Worm (Caenorhabditis elegans): ENCODE results near the gene C31B8.9.

The C31B8.9 gene

DNA sequence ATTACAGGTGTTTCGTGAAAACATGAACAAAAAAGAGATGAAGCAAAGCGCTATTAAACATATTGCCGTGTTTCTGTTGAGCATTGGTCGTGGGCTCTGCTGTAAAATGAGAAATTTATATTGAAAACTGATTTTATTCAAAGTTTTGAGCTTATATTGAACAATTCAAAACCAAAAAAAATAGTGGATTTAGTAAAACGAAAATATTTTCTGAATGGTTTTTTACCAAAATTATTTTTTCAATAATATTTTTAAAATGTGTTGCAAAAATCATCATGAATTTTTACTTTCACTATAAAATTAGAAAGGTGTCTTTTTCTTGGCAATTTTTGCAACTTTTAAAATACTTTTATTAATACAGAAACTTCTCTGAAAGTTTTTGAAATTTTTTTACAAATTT is 9.6 kb downstream of the C31B8.9 start, which contains the start of gene C31B8.7:
Gene C31B8.7 (minus strand): TSS at position 101 of the 400 bp plus-strand sequence.
- no peak for TF ChIP-seq ama-1 (optimal IDR thresholded peaks at IDR 0.05)
- no peak for TF ChIP-seq nhr-237 (tag; optimal IDR thresholded peaks at IDR 0.05)
- TF ChIP-seq ztf-4 (tag; optimal IDR thresholded peaks at IDR 0.05): no peak
- TF ChIP-seq ZK546.5 (tag; optimal IDR thresholded peaks at IDR 0.05): no peak
- no peak for TF ChIP-seq jun-1 (tag; optimal IDR thresholded peaks at IDR 0.05)
- no peak for TF ChIP-seq ceh-28 (tag; optimal IDR thresholded peaks at IDR 0.05)
- no peak for TF ChIP-seq elt-2 (tag; optimal IDR thresholded peaks at IDR 0.05)
- no peak for TF ChIP-seq fkh-10 (GFP tag; optimal IDR thresholded peaks at IDR 0.05)
- TF ChIP-seq ceh-82 (tag; optimal IDR thresholded peaks at IDR 0.05): no peak
- no peak for TF ChIP-seq sea-2 (GFP tag; optimal IDR thresholded peaks at IDR 0.05)
- TF ChIP-seq egl-5 (tag; optimal IDR thresholded peaks at IDR 0.05): no peak

DNA sequence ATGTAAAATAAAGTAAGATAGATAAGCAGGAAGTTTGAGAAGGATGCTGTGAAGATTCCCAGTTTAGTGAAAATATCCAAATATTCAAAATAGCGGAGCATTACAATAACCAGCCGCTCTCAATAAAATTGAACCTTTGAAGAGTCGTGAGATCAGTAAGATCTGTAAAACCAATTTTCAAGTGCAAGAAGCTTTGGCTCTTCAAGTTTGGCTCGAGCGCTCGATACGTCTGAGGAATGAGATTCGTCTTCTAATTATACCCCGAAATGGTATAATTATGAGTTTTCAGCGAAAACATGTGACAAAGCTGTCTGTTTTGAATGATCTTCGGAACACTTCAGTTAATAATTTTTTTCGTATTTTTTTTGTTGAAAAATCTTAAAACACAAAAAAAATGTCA is 12.9 kb downstream of the C31B8.9 start, which contains the start of gene str-46:
Gene str-46 (minus strand): TSS at position 101 of the 400 bp plus-strand sequence.
- no peak for TF ChIP-seq ceh-28 (tag; optimal IDR thresholded peaks at IDR 0.05)
- no peak for TF ChIP-seq nhr-237 (tag; optimal IDR thresholded peaks at IDR 0.05)
- no peak for TF ChIP-seq fkh-2 (tag; optimal IDR thresholded peaks at IDR 0.05)
- TF ChIP-seq jun-1 (tag; optimal IDR thresholded peaks at IDR 0.05): no peak
- no peak for TF ChIP-seq elt-1 (tag; optimal IDR thresholded peaks at IDR 0.05)
- TF ChIP-seq elt-3 (tag; optimal IDR thresholded peaks at IDR 0.05): no peak
- no peak for TF ChIP-seq egl-27 (tag; optimal IDR thresholded peaks at IDR 0.05)
- TF ChIP-seq skn-1 (tag; optimal IDR thresholded peaks at IDR 0.05): no peak
- TF ChIP-seq mml-1 (tag; optimal IDR thresholded peaks at IDR 0.05): no peak
- TF ChIP-seq R02D3.7 (tag; optimal IDR thresholded peaks at IDR 0.05): no peak
- TF ChIP-seq egl-5 (tag; optimal IDR thresholded peaks at IDR 0.05): no peak
- TF ChIP-seq ZK546.5 (tag; optimal IDR thresholded peaks at IDR 0.05): no peak
- TF ChIP-seq sea-2 (GFP tag; optimal IDR thresholded peaks at IDR 0.05): no peak
- TF ChIP-seq nhr-12 (tag; optimal IDR thresholded peaks at IDR 0.05): no peak
- no peak for TF ChIP-seq hmg-11 (tag; optimal IDR thresholded peaks at IDR 0.05)
- no peak for TF ChIP-seq lsy-12 (tag; optimal IDR thresholded peaks at IDR 0.05)
- TF ChIP-seq nhr-28 (tag; optimal IDR thresholded peaks at IDR 0.05): no peak

DNA sequence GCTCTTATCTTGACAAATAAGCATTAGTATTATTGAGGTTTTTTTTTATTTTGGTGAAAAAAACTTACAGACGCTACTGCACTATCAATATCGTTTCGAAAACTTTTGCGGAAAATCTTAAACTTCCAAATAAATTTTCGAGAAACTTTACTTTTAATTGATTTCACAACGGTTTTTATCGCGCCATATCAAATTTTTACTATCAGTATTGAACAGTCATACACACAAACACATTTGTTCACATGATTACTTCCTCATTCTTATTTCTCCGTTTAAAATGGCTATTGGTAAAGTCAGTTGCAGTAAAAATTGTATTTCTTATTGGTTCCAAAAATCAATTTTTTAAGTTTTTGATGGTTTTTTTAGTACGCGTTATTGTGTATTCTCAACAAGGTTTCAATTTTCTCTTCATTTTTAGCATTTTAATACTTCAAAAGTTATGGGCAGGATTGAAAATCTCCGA is 16.6 kb downstream of the C31B8.9 start, which contains the start of gene pals-32:
Gene pals-32 (plus strand): TSS at position 413 of the 463 bp plus-strand sequence.
- TF ChIP-seq mml-1 (tag; optimal IDR thresholded peaks at IDR 0.05): no peak
- TF ChIP-seq R02D3.7 (tag; optimal IDR thresholded peaks at IDR 0.05): no peak
- TF ChIP-seq lsy-12 (tag; optimal IDR thresholded peaks at IDR 0.05): no peak
- TF ChIP-seq elt-2 (tag; optimal IDR thresholded peaks at IDR 0.05): peak; percentile 51
- no peak for TF ChIP-seq pha-4 (tag; optimal IDR thresholded peaks at IDR 0.05)

ce11 chrV:2892976-2893375 is 19.8 kb downstream of the C31B8.9 start, which contains the start of gene srh-127:
Gene srh-127, plus strand, starts transcription at chrV:2893276.
- TF ChIP-seq zag-1 (tag; optimal IDR thresholded peaks at IDR 0.05) (no peak), fkh-10 (GFP tag; optimal IDR thresholded peaks at IDR 0.05) (no peak), mdl-1 (tag; optimal IDR thresholded peaks at IDR 0.05) (no peak), ztf-11 (tag; optimal IDR thresholded peaks at IDR 0.05) (no peak), nhr-11 (tag; optimal IDR thresholded peaks at IDR 0.05) (no peak), aly-2 (tag; optimal IDR thresholded peaks at IDR 0.05) (no peak), nhr-43 (tag; optimal IDR thresholded peaks at IDR 0.05; ENCODE audit: poor library complexity, severe bottlenecking) (no peak), eor-1 (tag; optimal IDR thresholded peaks at IDR 0.05) (no peak)

ce11 chrV:2891927-2892326 is 20.9 kb downstream of the C31B8.9 start, which contains the start of gene F37B4.15:
Gene F37B4.15, plus strand, starts transcription at chrV:2892227.
- TF ChIP-seq elt-1 (tag; optimal IDR thresholded peaks at IDR 0.05) (no peak), nhr-43 (tag; optimal IDR thresholded peaks at IDR 0.05; ENCODE audit: poor library complexity, severe bottlenecking) (no peak), ceh-82 (tag; optimal IDR thresholded peaks at IDR 0.05) (no peak), pha-4 (tag; optimal IDR thresholded peaks at IDR 0.05) (no peak), egl-27 (tag; optimal IDR thresholded peaks at IDR 0.05) (no peak), daf-12 (tag; optimal IDR thresholded peaks at IDR 0.05) (no peak), mdl-1 (tag; optimal IDR thresholded peaks at IDR 0.05) (no peak), nhr-23 (tag; optimal IDR thresholded peaks at IDR 0.05) (no peak)

- TF ChIP-seq ZK546.5 (tag; optimal IDR thresholded peaks at IDR 0.05) (no peak), elt-3 (tag; optimal IDR thresholded peaks at IDR 0.05) (no peak), nhr-11 (tag; optimal IDR thresholded peaks at IDR 0.05) (no peak), jun-1 (tag; optimal IDR thresholded peaks at IDR 0.05) (no peak), mml-1 (tag; optimal IDR thresholded peaks at IDR 0.05) (no peak), nhr-25 (tag; optimal IDR thresholded peaks at IDR 0.05) (no peak), hmg-11 (tag; optimal IDR thresholded peaks at IDR 0.05) (no peak), pqm-1 (tag; optimal IDR thresholded peaks at IDR 0.05) (no peak), lsy-12 (tag; optimal IDR thresholded peaks at IDR 0.05) (no peak), egl-5 (tag; optimal IDR thresholded peaks at IDR 0.05) (no peak), lin-39 (tag; optimal IDR thresholded peaks at IDR 0.05) (no peak), elt-1 (tag; optimal IDR thresholded peaks at IDR 0.05) (no peak), nhr-23 (tag; optimal IDR thresholded peaks at IDR 0.05) (no peak)
Measured at ce11 chrV:2888681-2889080, 24.1 kb downstream of the C31B8.9 start, which contains the start of gene srw-4. Gene srw-4, minus strand, starts transcription at chrV:2888781.

Data from whole organism, L3 larva.